Worm (Caenorhabditis elegans) whole organism, late embryonic: ENCODE measurements around the gene fat-1.

ENCODE experiments used
- gmeb-2 ChIP-seq: sonication (generic microtip); optimal IDR thresholded peaks from 2 replicates; lab custom pipeline; 2016; ENCODE audit warnings: missing genetic modification characterization, inconsistent platforms, missing compliant biosample characterization
- mec-3 ChIP-seq: sonication (generic microtip); optimal IDR thresholded peaks from 2 replicates; lab custom pipeline; 2016; ENCODE audit warnings: borderline replicate concordance, missing genetic modification characterization, missing compliant biosample characterization
- pax-1 ChIP-seq: fragments of 150-350 bp; optimal IDR thresholded peaks from 2 replicates; lab custom pipeline; 2014; ENCODE audit warnings: missing biosample characterization, missing genetic modification characterization
- pqm-1 ChIP-seq: sonication (generic microtip); optimal IDR thresholded peaks from 2 replicates; lab custom pipeline; 2016; ENCODE audit warnings: missing genetic modification characterization, missing compliant biosample characterization
- pros-1 ChIP-seq: fragments of 150-350 bp; optimal IDR thresholded peaks from 2 replicates; lab custom pipeline; 2014; ENCODE audit warnings: missing biosample characterization, missing genetic modification reagents, missing genetic modification characterization
- unc-3 ChIP-seq, 2 experiments: fragments of 200-800 bp in 1 of 2; sonication (Bioruptor generic) in 1 of 2; sonication (generic microtip) in 1 of 2; conservative IDR thresholded peaks in 1 of 2; optimal IDR thresholded peaks in 1 of 2; 2 replicates each; pipeline versions ENCODE4 v1.3.6 to Lab custom; 2016 to 2022; ENCODE audit warnings: missing compliant biosample characterization in 2 of 2, missing genetic modification characterization in 2 of 2, missing genetic modification reagents in 1 of 2

- TF ChIP-seq pqm-1 (tag; lab: Kevin White, UChicago) (no peak), gmeb-2 (tag; lab: Kevin White, UChicago) (no peak), pros-1 (tag; lab: Kevin White, UChicago) (no peak), unc-3 (GFP tag; conservative IDR thresholded peaks at IDR 0.05; lab: Robert Waterston, UW) (no peak), unc-3 (tag; optimal IDR thresholded peaks at IDR 0.05; lab: Kevin White, UChicago) (no peak), mec-3 (tag; lab: Kevin White, UChicago) (no peak), pax-1 (tag; lab: Kevin White, UChicago) (no peak)
Measured at ce11 chrIV:13328059-13328458, 12.6 kb downstream of the fat-1 start, which contains the start of gene far-6.
